Worm (Caenorhabditis elegans): ENCODE measurements around the gene sre-19.

sre-19 gene

DNA sequence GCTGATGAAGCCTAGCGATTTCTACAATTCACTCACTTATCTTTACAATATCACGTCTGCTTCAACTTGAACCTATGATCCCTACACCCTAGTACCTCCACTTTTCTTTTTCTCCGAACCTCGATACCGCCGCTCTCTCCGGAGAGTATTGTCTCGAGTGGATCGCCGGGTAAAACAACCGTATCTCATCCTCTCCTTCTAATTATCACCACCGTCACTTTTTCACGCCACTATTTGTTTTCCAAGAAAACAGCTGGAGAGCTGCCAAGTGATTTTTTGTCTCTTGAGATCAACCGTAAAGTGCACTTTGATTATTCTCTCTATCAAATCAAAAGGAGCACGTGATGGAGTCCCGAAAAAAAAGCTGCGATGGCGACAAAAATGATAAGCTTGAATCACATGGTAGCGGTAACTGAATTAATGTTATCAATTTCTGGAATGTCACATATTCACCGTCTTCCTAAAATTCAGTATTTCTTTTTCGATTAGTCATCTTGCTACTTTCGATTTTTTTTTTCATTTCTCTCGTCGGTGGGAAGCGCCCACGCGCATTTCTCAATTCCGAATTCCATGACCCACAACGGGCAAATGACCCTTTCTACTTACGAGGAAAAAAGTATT, 39.1 kb downstream of the sre-19 start:
- TF ChIP-seq unc-62 (GFP tag; optimal IDR thresholded peaks at IDR 0.05): no peak

DNA sequence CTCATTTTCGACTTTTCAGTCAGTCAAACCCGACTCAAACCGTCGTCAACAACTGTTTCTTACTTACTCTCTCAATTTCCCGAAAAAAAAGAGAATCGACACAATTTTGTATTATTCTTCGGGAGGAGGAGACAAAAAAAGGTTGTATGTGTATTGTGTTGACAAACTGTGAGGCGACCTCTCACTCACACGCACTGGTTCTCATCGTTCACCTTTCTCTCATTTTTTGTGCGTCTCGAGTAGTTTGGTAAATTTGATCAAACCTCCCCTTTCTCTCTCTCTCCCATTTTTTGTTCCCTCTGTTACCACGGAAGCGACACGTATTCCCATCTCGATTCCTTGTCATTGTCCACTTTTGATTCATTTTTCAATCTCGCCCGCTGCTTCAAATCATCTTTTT, 39.9 kb downstream of the sre-19 start:
- no peak for TF ChIP-seq unc-62 (GFP tag; optimal IDR thresholded peaks at IDR 0.05)

DNA sequence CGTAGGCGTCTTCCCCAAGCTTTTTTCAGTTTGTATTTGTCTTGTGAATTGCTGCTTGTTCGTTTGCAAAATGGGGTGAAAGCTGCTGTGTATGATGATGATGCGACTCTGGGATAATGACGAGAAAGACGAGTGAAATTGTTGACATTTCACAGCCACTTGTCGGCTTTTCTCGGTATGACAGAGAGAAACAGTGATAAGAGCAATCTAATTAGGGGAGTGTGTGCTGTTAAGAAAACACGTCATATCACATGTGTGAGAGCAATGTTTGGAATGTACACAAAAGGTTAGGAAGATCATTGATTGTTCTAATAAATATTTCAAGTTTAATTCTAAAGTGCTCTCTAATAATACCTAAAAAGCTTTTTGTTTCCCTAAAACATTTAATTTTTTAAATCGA, 41.1 kb downstream of the sre-19 start:
- no peak for TF ChIP-seq unc-62 (GFP tag; optimal IDR thresholded peaks at IDR 0.05)

DNA sequence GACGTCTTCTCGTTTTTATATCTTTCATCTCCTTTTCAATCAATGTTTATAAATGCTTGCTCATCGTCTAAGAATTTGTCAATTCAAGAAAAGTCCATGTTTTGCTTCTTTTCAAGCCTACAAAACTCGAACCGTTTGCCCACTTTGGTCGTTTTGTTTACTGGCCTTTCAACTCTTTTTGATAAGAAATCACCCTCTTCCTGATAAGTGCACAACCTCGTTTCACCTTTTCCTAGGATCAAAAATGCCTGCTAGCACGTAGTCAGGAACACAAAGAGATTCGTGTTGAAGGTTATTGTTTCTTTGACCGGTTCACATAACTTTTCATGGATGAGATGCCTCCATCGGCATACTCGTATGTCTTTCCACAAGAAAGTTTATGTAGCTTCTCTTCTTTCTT, 42.1 kb downstream of the sre-19 start:
- no peak for TF ChIP-seq unc-62 (GFP tag; optimal IDR thresholded peaks at IDR 0.05)

DNA sequence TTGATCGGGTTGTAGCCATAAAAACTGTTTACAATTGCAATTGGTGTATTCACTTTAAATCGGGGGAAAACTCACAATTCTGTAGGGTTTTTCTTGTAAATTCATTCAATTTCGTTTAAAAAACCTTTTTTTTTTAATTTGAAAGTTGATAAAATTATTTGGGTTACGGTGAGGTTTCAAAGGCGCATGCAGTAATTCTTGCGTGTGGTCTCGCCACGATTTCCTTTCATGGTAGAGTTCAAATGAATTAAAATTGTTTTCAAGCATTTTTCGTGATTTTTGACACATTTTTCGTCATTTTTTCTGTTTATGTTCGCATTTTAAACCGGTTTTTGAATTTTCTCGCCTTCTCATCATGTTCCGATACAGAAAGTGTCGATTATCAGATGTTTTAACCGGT, 44.1 kb downstream of the sre-19 start:
- TF ChIP-seq unc-62 (GFP tag; optimal IDR thresholded peaks at IDR 0.05): no peak

DNA sequence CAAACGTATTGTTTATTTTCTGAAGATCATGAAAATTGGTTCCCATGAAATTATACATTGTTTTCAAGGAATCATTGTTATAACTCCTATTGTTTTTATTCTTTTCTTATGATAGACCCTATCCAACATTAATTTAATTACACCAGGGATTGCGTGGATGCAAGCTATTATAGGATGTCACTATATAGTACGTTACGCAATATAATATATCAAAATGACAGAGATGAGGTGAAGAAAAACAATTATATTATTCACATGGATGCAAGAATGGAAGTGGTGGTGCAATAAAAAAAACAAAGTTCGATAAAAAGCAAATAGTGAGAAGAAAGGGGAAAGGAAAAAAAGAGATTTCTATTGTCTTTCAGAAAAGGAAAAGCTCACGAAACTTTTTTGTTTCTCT, 45.4 kb downstream of the sre-19 start:
- TF ChIP-seq unc-62 (GFP tag; optimal IDR thresholded peaks at IDR 0.05): no peak

DNA sequence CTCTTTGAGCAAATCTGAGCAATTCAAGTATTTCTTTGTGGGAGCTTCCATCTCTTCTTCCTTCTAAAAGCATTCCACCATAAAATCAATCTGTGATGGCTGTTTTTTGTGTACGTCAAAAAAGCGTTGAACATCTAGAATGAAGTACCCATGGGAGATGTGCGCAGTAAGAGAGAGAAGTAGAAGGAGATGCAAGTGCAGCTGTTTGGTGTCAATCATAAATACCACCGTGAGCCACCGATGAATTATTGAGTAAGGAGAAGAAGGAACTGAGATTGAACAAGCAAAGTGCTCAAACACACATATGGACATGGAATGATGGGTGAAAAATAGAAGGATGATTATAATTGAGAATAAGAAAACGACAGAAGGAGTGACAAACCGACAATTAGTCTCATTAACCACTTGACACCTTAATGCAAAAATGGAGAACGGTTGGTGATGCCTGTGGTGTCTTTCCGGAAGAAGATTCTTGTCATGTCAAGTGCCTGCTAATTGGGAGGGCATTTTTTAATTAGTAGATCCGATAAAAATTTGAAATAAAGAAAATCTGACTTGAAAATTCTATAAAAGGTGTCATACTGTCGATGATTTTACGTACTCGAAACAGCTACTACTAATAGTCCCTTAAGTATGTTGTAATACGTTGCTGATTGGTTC, 46.5 kb downstream of the sre-19 start:
- no peak for TF ChIP-seq unc-62 (GFP tag; optimal IDR thresholded peaks at IDR 0.05)

All from whole organism, dauer.